Fruit fly (Drosophila melanogaster): ENCODE results near the gene CG1622.

DNA sequence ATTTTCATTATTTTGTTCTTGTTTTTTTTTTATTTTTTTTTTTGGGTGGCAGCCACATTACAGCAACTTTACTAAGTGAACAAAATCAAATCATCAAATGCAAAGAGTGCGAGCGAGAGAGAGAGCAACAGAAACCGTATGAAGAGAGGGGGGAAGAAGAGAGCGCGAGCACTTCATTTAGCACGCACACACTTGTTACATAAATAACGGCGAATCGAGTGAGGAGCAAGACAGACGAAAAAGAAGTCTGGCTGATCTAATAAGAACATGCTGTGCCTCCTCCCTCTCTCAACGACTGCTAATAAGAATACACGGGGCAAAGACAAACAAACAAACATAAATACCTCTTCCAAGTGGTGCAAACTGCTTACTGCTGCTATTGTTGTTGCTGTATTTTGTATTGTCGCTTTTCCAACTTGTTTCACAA, 12.3 kb upstream of the CG1622 start:
- TF ChIP-seq usp (GFP tag; optimal IDR thresholded peaks at IDR 0.05) (no peak), EcR (GFP tag; optimal IDR thresholded peaks at IDR 0.05) (no peak), psq (optimal IDR thresholded peaks at IDR 0.05) (peak; percentile 10)
